Fruit fly (Drosophila melanogaster) whole organism, embryonic: ENCODE data around the gene Taf10.

Experiments used
- Abd-B ChIP-seq: fragments of 200-800 bp; sonication (Bioruptor generic); optimal IDR thresholded peaks from 2 replicates; lab custom pipeline; 2018; ENCODE audit warnings: missing biosample characterization, mild to moderate bottlenecking, missing genetic modification characterization, moderate library complexity
- Asciz ChIP-seq: fragments of 200-800 bp; sonication (Bioruptor generic); optimal IDR thresholded peaks from 2 replicates; lab custom pipeline; 2017; ENCODE audit warnings: missing biosample characterization, mild to moderate bottlenecking, missing genetic modification characterization, missing genetic modification reagents
- Atf-2 ChIP-seq: fragments of 200-800 bp; sonication (Bioruptor generic); optimal IDR thresholded peaks from 2 replicates; lab custom pipeline; 2016; ENCODE audit warnings: missing biosample characterization, missing genetic modification characterization
- Bgb ChIP-seq: fragments of 200-800 bp; sonication (Bioruptor generic); IDR thresholded peaks from 2 replicates; pipeline ENCODE4 v1.3.6; 2022; ENCODE audit warnings: missing biosample characterization, missing genetic modification characterization; ENCODE audit not compliant: partially characterized antibody
- C15 ChIP-seq: fragments of 200-800 bp; sonication (Bioruptor generic); IDR thresholded peaks from 3 replicates; pipeline ENCODE4 v1.3.6; 2022; ENCODE audit warnings: missing biosample characterization, missing genetic modification characterization
- CG10366 ChIP-seq: fragments of 200-800 bp; sonication (Bioruptor generic); IDR thresholded peaks from 2 replicates; pipeline ENCODE4 v1.3.6; 2022; ENCODE audit warnings: missing biosample characterization, missing genetic modification characterization
- CG11093 ChIP-seq: fragments of 200-800 bp; sonication (Bioruptor generic); IDR thresholded peaks from 3 replicates; pipeline ENCODE4 v1.3.6; 2022; ENCODE audit warnings: missing biosample characterization, missing genetic modification characterization
- CG11695 ChIP-seq: fragments of 200-800 bp; sonication (Bioruptor generic); IDR thresholded peaks from 3 replicates; pipeline ENCODE4 v1.3.6; 2022; ENCODE audit warnings: missing biosample characterization, missing genetic modification characterization
- CG1233 ChIP-seq: fragments of 200-800 bp; sonication (Bioruptor generic); optimal IDR thresholded peaks from 4 replicates; lab custom pipeline; 2018; ENCODE audit warnings: missing biosample characterization, mild to moderate bottlenecking, missing genetic modification characterization
- CG12391 ChIP-seq: fragments of 200-800 bp; sonication (Bioruptor generic); optimal IDR thresholded peaks from 3 replicates; lab custom pipeline; 2018; ENCODE audit warnings: missing biosample characterization, mild to moderate bottlenecking, missing genetic modification characterization, moderate library complexity
- CG13287 ChIP-seq: fragments of 200-800 bp; sonication (Bioruptor generic); IDR thresholded peaks from 2 replicates; pipeline ENCODE4 v1.3.6; 2022; ENCODE audit warnings: missing biosample characterization, missing genetic modification characterization; ENCODE audit not compliant: partially characterized antibody
- CG13424 ChIP-seq: fragments of 200-800 bp; sonication (Bioruptor generic); optimal IDR thresholded peaks from 2 replicates; lab custom pipeline; 2019; ENCODE audit warnings: missing biosample characterization, mild to moderate bottlenecking, missing genetic modification characterization, moderate library complexity
- CG17912 ChIP-seq: fragments of 200-800 bp; sonication (Bioruptor generic); optimal IDR thresholded peaks from 2 replicates; lab custom pipeline; 2018; ENCODE audit warnings: missing biosample characterization, mild to moderate bottlenecking, missing genetic modification characterization
- CG18011 ChIP-seq: fragments of 200-800 bp; sonication (Bioruptor generic); optimal IDR thresholded peaks from 2 replicates; lab custom pipeline; 2017; ENCODE audit warnings: missing biosample characterization, missing genetic modification characterization, mild to moderate bottlenecking, moderate library complexity, missing genotype
- CG18599 ChIP-seq: fragments of 200-800 bp; sonication (Bioruptor generic); optimal IDR thresholded peaks from 3 replicates; lab custom pipeline; 2017; ENCODE audit warnings: missing biosample characterization, missing genetic modification characterization, mild to moderate bottlenecking, moderate library complexity, missing genetic modification reagents
- CG32532 ChIP-seq: fragments of 200-800 bp; sonication (Bioruptor generic); IDR thresholded peaks from 2 replicates; pipeline ENCODE4 v1.3.6; 2022; ENCODE audit warnings: missing biosample characterization, missing genetic modification characterization
- CG32767 ChIP-seq: fragments of 200-800 bp; sonication (Bioruptor generic); IDR thresholded peaks from 2 replicates; pipeline ENCODE4 v1.3.6; 2022; ENCODE audit warnings: missing biosample characterization, missing genetic modification characterization
- CG33557 ChIP-seq: fragments of 200-800 bp; sonication (Bioruptor generic); optimal IDR thresholded peaks from 2 replicates; lab custom pipeline; 2019; ENCODE audit warnings: missing biosample characterization, mild to moderate bottlenecking, missing genetic modification characterization, moderate library complexity
- CG4820 ChIP-seq: fragments of 200-800 bp; sonication (Bioruptor generic); optimal IDR thresholded peaks from 3 replicates; lab custom pipeline; 2016; ENCODE audit warnings: missing biosample characterization, missing genetic modification characterization
- CG5180 ChIP-seq: fragments of 200-800 bp; sonication (Bioruptor generic); optimal IDR thresholded peaks from 3 replicates; lab custom pipeline; 2017; ENCODE audit warnings: missing biosample characterization, missing genetic modification characterization, mild to moderate bottlenecking, moderate library complexity, missing genetic modification reagents
- CG6175 ChIP-seq: fragments of 200-800 bp; sonication (Bioruptor generic); IDR thresholded peaks from 3 replicates; pipeline ENCODE4 v1.3.6; 2022; ENCODE audit warnings: missing biosample characterization, missing genetic modification characterization
- CG7745 ChIP-seq: fragments of 200-800 bp; sonication (Bioruptor generic); optimal IDR thresholded peaks from 2 replicates; lab custom pipeline; 2018; ENCODE audit warnings: missing biosample characterization, mild to moderate bottlenecking, missing genetic modification characterization, moderate library complexity
- CG9609 ChIP-seq: fragments of 200-800 bp; sonication (Bioruptor generic); optimal IDR thresholded peaks from 3 replicates; lab custom pipeline; 2016; ENCODE audit warnings: missing biosample characterization, missing genetic modification characterization
- Camta ChIP-seq: fragments of 200-800 bp; sonication (Bioruptor generic); optimal IDR thresholded peaks from 2 replicates; lab custom pipeline; 2016; ENCODE audit warnings: missing biosample characterization, missing genetic modification characterization
- Dbx ChIP-seq: fragments of 200-800 bp; sonication (Bioruptor generic); IDR thresholded peaks from 3 replicates; pipeline ENCODE4 v1.3.6; 2022; ENCODE audit warnings: missing biosample characterization, missing genetic modification characterization
- Eip74EF ChIP-seq, 2 experiments: fragments of 200-800 bp in 1 of 2; fragments of >200 bp in 1 of 2; sonication (Bioruptor generic) in 1 of 2; optimal IDR thresholded peaks; 2 replicates each; lab custom pipeline; 2017 to 2019; ENCODE audit warnings: missing biosample characterization in 2 of 2, missing genetic modification characterization in 2 of 2, mild to moderate bottlenecking in 1 of 2, moderate library complexity in 1 of 2
- Hmx ChIP-seq: fragments of 200-800 bp; sonication (Bioruptor generic); optimal IDR thresholded peaks from 2 replicates; lab custom pipeline; 2016; ENCODE audit warnings: missing biosample characterization, missing genetic modification characterization
- Mad ChIP-seq: fragments of 200-800 bp; sonication (Bioruptor generic); optimal IDR thresholded peaks from 2 replicates; lab custom pipeline; 2016; ENCODE audit warnings: missing biosample characterization, missing genetic modification characterization
- Mes4 ChIP-seq: fragments of 200-800 bp; sonication (Bioruptor generic); optimal IDR thresholded peaks from 2 replicates; lab custom pipeline; 2016; ENCODE audit warnings: missing biosample characterization, missing genetic modification characterization
- Myb ChIP-seq: fragments of 200-800 bp; sonication (Bioruptor generic); optimal IDR thresholded peaks from 2 replicates; lab custom pipeline; 2016; ENCODE audit warnings: missing biosample characterization, missing genetic modification characterization
- Oaz ChIP-seq: fragments of 200-800 bp; sonication (Bioruptor generic); IDR thresholded peaks from 2 replicates; pipeline ENCODE4 v1.3.6; 2022; ENCODE audit warnings: missing biosample characterization, missing genetic modification characterization
- Ptx1 ChIP-seq: fragments of 200-800 bp; sonication (Bioruptor generic); IDR thresholded peaks from 2 replicates; pipeline ENCODE4 v1.3.6; 2022; ENCODE audit warnings: missing biosample characterization, missing genetic modification characterization
- Sox102F ChIP-seq: fragments of 200-800 bp; sonication (Bioruptor generic); optimal IDR thresholded peaks from 2 replicates; lab custom pipeline; 2018; ENCODE audit warnings: missing biosample characterization, mild to moderate bottlenecking, missing genetic modification characterization, moderate library complexity
- Taf1 ChIP-seq: fragments of 200-800 bp; sonication (Bioruptor generic); IDR thresholded peaks from 2 replicates; pipeline ENCODE4 v1.3.6; 2022; ENCODE audit warnings: missing biosample characterization, missing genetic modification characterization
- ac ChIP-seq: fragments of 200-800 bp; sonication (Bioruptor generic); optimal IDR thresholded peaks from 3 replicates; lab custom pipeline; 2017; ENCODE audit warnings: missing biosample characterization, mild to moderate bottlenecking, missing genetic modification characterization
- dati ChIP-seq: fragments of 200-800 bp; sonication (Bioruptor generic); IDR thresholded peaks from 2 replicates; pipeline ENCODE4 v1.3.6; 2022; ENCODE audit warnings: missing biosample characterization, missing genetic modification characterization
- dysf ChIP-seq: fragments of 200-800 bp; sonication (Bioruptor generic); IDR thresholded peaks from 3 replicates; pipeline ENCODE4 v1.3.6; 2022; ENCODE audit warnings: missing biosample characterization, missing genetic modification characterization
- eve ChIP-seq, 2 experiments: fragments of >200 bp; optimal IDR thresholded peaks; 2 replicates each; lab custom pipeline; 2017; ENCODE audit warnings: missing biosample characterization in 2 of 2, missing genetic modification characterization in 2 of 2
- fd96Cb ChIP-seq: fragments of 200-800 bp; sonication (Bioruptor generic); optimal IDR thresholded peaks from 2 replicates; lab custom pipeline; 2018; ENCODE audit warnings: missing biosample characterization, mild to moderate bottlenecking, missing genetic modification characterization, moderate library complexity
- gcm ChIP-seq: fragments of 200-800 bp; sonication (Bioruptor generic); optimal IDR thresholded peaks from 2 replicates; lab custom pipeline; 2019; ENCODE audit warnings: missing biosample characterization, mild to moderate bottlenecking, missing genetic modification characterization, moderate library complexity
- ham ChIP-seq: fragments of 200-800 bp; sonication (Bioruptor generic); IDR thresholded peaks from 2 replicates; pipeline ENCODE4 v1.3.6; 2022; ENCODE audit warnings: missing biosample characterization, missing genetic modification characterization
- lmd ChIP-seq: fragments of 200-800 bp; sonication (Bioruptor generic); IDR thresholded peaks from 2 replicates; pipeline ENCODE4 v1.3.6; 2022; ENCODE audit warnings: missing biosample characterization, missing genetic modification characterization
- onecut ChIP-seq: fragments of 200-800 bp; sonication (Bioruptor generic); IDR thresholded peaks from 2 replicates; pipeline ENCODE4 v1.3.6; 2022; ENCODE audit warnings: missing biosample characterization, missing genetic modification characterization
- peb ChIP-seq: fragments of 200-800 bp; sonication (Bioruptor generic); IDR thresholded peaks from 2 replicates; pipeline ENCODE4 v1.3.6; 2022; ENCODE audit warnings: missing biosample characterization, missing genetic modification characterization
- psq ChIP-seq: fragments of 200-800 bp; sonication (Bioruptor generic); optimal IDR thresholded peaks from 2 replicates; lab custom pipeline; 2017; ENCODE audit warnings: missing biosample characterization, missing genetic modification characterization
- salm ChIP-seq: fragments of 200-800 bp; sonication (Bioruptor generic); optimal IDR thresholded peaks from 2 replicates; lab custom pipeline; 2018; ENCODE audit warnings: missing biosample characterization, mild to moderate bottlenecking, missing genetic modification characterization
- sima ChIP-seq: fragments of 200-800 bp; sonication (Bioruptor generic); optimal IDR thresholded peaks from 2 replicates; lab custom pipeline; 2016; ENCODE audit warnings: missing biosample characterization, missing genetic modification characterization
- tll ChIP-seq, 2 experiments: fragments of 200-800 bp in 1 of 2; fragments of >200 bp in 1 of 2; sonication (Bioruptor generic) in 1 of 2; optimal IDR thresholded peaks; 2 replicates each; lab custom pipeline; 2017 to 2019; ENCODE audit warnings: missing biosample characterization in 2 of 2, missing genetic modification characterization in 2 of 2, mild to moderate bottlenecking in 1 of 2, moderate library complexity in 1 of 2
- wdn ChIP-seq: fragments of 200-800 bp; sonication (Bioruptor generic); IDR thresholded peaks from 2 replicates; pipeline ENCODE4 v1.3.6; 2022; ENCODE audit warnings: missing biosample characterization, missing genetic modification characterization
- zen ChIP-seq: fragments of 200-800 bp; sonication (Bioruptor generic); optimal IDR thresholded peaks from 3 replicates; lab custom pipeline; 2018; ENCODE audit warnings: missing biosample characterization, mild to moderate bottlenecking, missing genetic modification characterization, moderate library complexity

The Taf10 gene

DNA sequence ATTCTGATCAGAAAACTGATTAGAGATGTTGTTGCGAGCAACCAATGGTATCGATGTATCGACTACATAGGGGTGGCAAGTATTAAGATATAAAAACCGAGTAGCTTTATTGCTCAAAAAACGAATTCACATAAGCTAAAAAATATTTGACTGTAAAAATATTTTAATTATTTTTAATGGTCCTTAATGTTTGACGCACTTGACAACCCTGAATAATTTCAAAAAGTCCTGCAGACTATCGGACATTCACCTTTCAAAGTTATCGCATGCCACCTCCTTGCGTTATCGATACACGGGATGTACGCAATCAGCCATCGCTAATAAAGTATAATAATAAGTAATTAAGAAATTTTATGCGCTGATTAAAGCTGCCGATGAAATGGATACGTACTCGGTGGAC, 8.0 kb upstream of the Taf10 start, which contains the start of the genes HemK2, Snapin and Tnpo-SR (continued):
- TF ChIP-seq Hmx (GFP tag; lab: Kevin White, UChicago) (peak; percentile 46), CG11695 (GFP tag; lab: Robert Waterston, UW) (peak; percentile 91), CG12391 (tag; lab: Kevin White, UChicago) (peak; percentile 96), CG33557 (GFP tag; lab: Kevin White, UChicago) (peak; percentile 84), Sox102F (GFP tag; lab: Kevin White, UChicago) (peak; percentile 92), psq (GFP tag; lab: Kevin White, UChicago) (peak; percentile 67), Bgb (GFP tag; lab: Robert Waterston, UW) (peak; percentile 92), CG32767 (peak; percentile 83; the same call in 1 of the 2 replicates), Asciz (GFP tag; lab: Kevin White, UChicago) (peak; percentile 72), CG7745 (peak; percentile 54), salm (peak; percentile 77), CG5180 (GFP tag; lab: Kevin White, UChicago) (peak; percentile 56), CG13287 (GFP tag; lab: Robert Waterston, UW) (peak; percentile 99), Atf-2 (peak; percentile 67), zen (tag; lab: Kevin White, UChicago) (peak; percentile 97), CG11093 (GFP tag; lab: Robert Waterston, UW) (peak; percentile 91), CG10366 (GFP tag; lab: Robert Waterston, UW) (peak; percentile 93), CG4820 (GFP tag; lab: Kevin White, UChicago) (peak; percentile 91), Mad (GFP tag; lab: Kevin White, UChicago) (peak; percentile 67), CG18011 (GFP tag; lab: Kevin White, UChicago) (peak; percentile 76), peb (GFP tag; lab: Robert Waterston, UW) (peak; percentile 91), lmd (GFP tag; lab: Robert Waterston, UW) (peak; percentile 94), Camta (peak; percentile 83), Taf1 (GFP tag; lab: Robert Waterston, UW) (peak; percentile 90), ham (GFP tag; lab: Robert Waterston, UW) (peak; percentile 47; the same call in 1 of the 2 replicates), fd96Cb (tag; lab: Kevin White, UChicago) (peak; percentile 84), sima (no peak), Eip74EF (GFP tag; optimal IDR thresholded peaks at IDR 0.05; lab: Kevin White, UChicago) (peak in 1 of 2 experiments; percentile 67), CG1233 (GFP tag; lab: Kevin White, UChicago) (peak; percentile 88), tll (GFP tag; optimal IDR thresholded peaks at IDR 0.05; lab: Kevin White, UChicago) (peak in 1 of 2 experiments; percentile 1), Oaz (GFP tag; lab: Robert Waterston, UW) (peak; percentile 91), CG13424 (peak; percentile 94), ac (GFP tag; lab: Kevin White, UChicago) (peak; percentile 61), dati (peak; percentile 73), CG9609 (GFP tag; lab: Kevin White, UChicago) (peak; percentile 72), CG17912 (GFP tag; lab: Kevin White, UChicago) (peak; percentile 62), eve (GFP tag; optimal IDR thresholded peaks at IDR 0.05; lab: Kevin White, UChicago) (no peak), Abd-B (GFP tag; lab: Kevin White, UChicago) (peak; percentile 95), Dbx (GFP tag; lab: Robert Waterston, UW) (peak; percentile 95), wdn (peak; percentile 91), CG18599 (GFP tag; lab: Kevin White, UChicago) (peak; percentile 94), CG6175 (GFP tag; lab: Robert Waterston, UW) (peak; percentile 80), dysf (GFP tag; lab: Robert Waterston, UW) (peak; percentile 94), Ptx1 (GFP tag; lab: Robert Waterston, UW) (peak; percentile 96), onecut (GFP tag; lab: Robert Waterston, UW) (peak; percentile 83), Mes4 (peak; percentile 26), gcm (GFP tag; lab: Kevin White, UChicago) (peak; percentile 86), C15 (GFP tag; lab: Robert Waterston, UW) (peak; percentile 59; the same call in 1 of the 3 replicates), CG32532 (peak; percentile 93), Myb (peak; percentile 56)
